Fruit fly (Drosophila melanogaster) whole organism, embryonic: ENCODE results near the gene CG7530.
A peak's percentile ranks its signal among the peaks of the same experiment; 100 is the strongest.

Experiments
- Aef1 ChIP-seq: fragments of 200-800 bp; sonication (Bioruptor generic); IDR thresholded peaks from 3 replicates; pipeline ENCODE4 v1.3.6; 2022; ENCODE audit warnings: missing biosample characterization, missing genetic modification characterization
- CG10147 ChIP-seq: fragments of 200-800 bp; sonication (Bioruptor generic); optimal IDR thresholded peaks from 2 replicates; lab custom pipeline; 2019; ENCODE audit warnings: missing biosample characterization, mild to moderate bottlenecking, missing genetic modification characterization, moderate library complexity
- CG10543 ChIP-seq: fragments of 200-800 bp; sonication (Bioruptor generic); optimal IDR thresholded peaks from 3 replicates; lab custom pipeline; 2017; ENCODE audit warnings: missing biosample characterization, mild to moderate bottlenecking, missing genetic modification characterization, moderate library complexity
- CG12071 ChIP-seq: fragments of 200-800 bp; sonication (Bioruptor generic); optimal IDR thresholded peaks from 3 replicates; lab custom pipeline; 2018; ENCODE audit warnings: missing biosample characterization, mild to moderate bottlenecking, missing genetic modification characterization
- CG12155 ChIP-seq: fragments of 200-800 bp; sonication (Bioruptor generic); optimal IDR thresholded peaks from 3 replicates; lab custom pipeline; 2016; ENCODE audit warnings: missing biosample characterization, missing genetic modification characterization
- CG1529 ChIP-seq: fragments of 200-800 bp; sonication (Bioruptor generic); optimal IDR thresholded peaks from 3 replicates; lab custom pipeline; 2018; ENCODE audit warnings: missing biosample characterization, missing genetic modification characterization
- CG16779 ChIP-seq: fragments of 200-800 bp; sonication (Bioruptor generic); IDR thresholded peaks from 2 replicates; pipeline ENCODE4 v1.3.6; 2022; ENCODE audit warnings: missing biosample characterization, missing genetic modification characterization
- CG2712 ChIP-seq: fragments of 200-800 bp; optimal IDR thresholded peaks from 3 replicates; lab custom pipeline; 2019; ENCODE audit warnings: missing biosample characterization, mild to moderate bottlenecking, missing genetic modification characterization, moderate library complexity
- CG2875 ChIP-seq: fragments of 200-800 bp; sonication (Bioruptor generic); optimal IDR thresholded peaks from 2 replicates; lab custom pipeline; 2017; ENCODE audit warnings: missing biosample characterization, mild to moderate bottlenecking, missing genetic modification characterization, missing genetic modification reagents
- CG33557 ChIP-seq: fragments of 200-800 bp; sonication (Bioruptor generic); optimal IDR thresholded peaks from 2 replicates; lab custom pipeline; 2019; ENCODE audit warnings: missing biosample characterization, mild to moderate bottlenecking, missing genetic modification characterization, moderate library complexity
- CG34376 ChIP-seq: fragments of 200-800 bp; sonication (Bioruptor generic); optimal IDR thresholded peaks from 2 replicates; lab custom pipeline; 2018; ENCODE audit warnings: missing biosample characterization, mild to moderate bottlenecking, missing genetic modification characterization
- CG34422 ChIP-seq: fragments of 200-800 bp; sonication (Bioruptor generic); IDR thresholded peaks from 3 replicates; pipeline ENCODE4 v1.3.6; 2022; ENCODE audit warnings: missing biosample characterization, missing genetic modification characterization
- CG6254 ChIP-seq: fragments of 200-800 bp; sonication (Bioruptor generic); optimal IDR thresholded peaks from 3 replicates; lab custom pipeline; 2017; ENCODE audit warnings: mild to moderate bottlenecking, missing biosample characterization, missing genetic modification reagents, missing genetic modification characterization
- CG6654 ChIP-seq: fragments of 200-800 bp; sonication (Bioruptor generic); optimal IDR thresholded peaks from 2 replicates; lab custom pipeline; 2017; ENCODE audit warnings: missing biosample characterization, mild to moderate bottlenecking, missing genetic modification characterization
- CG6683 ChIP-seq: fragments of 200-800 bp; sonication (Bioruptor generic); optimal IDR thresholded peaks from 2 replicates; lab custom pipeline; 2017; ENCODE audit warnings: missing biosample characterization, mild to moderate bottlenecking, missing genetic modification characterization, missing genetic modification reagents
- CG7271 ChIP-seq: fragments of 200-800 bp; sonication (Bioruptor generic); optimal IDR thresholded peaks from 2 replicates; lab custom pipeline; 2018; ENCODE audit warnings: missing biosample characterization, mild to moderate bottlenecking, missing genetic modification characterization, moderate library complexity
- CG8290 ChIP-seq, 3 experiments: fragments of 200-800 bp; sonication (Bioruptor generic); optimal IDR thresholded peaks; 2 replicates each; lab custom pipeline; 2016 to 2019; ENCODE audit warnings: missing biosample characterization in 3 of 3, missing genetic modification characterization in 3 of 3, mild to moderate bottlenecking in 2 of 3, moderate library complexity in 1 of 3
- CG8359 ChIP-seq: fragments of 200-800 bp; sonication (Bioruptor generic); optimal IDR thresholded peaks from 2 replicates; lab custom pipeline; 2017; ENCODE audit warnings: missing biosample characterization, mild to moderate bottlenecking, missing genetic modification characterization, borderline replicate concordance
- CHES-1-like ChIP-seq: fragments of 200-800 bp; sonication (Bioruptor generic); optimal IDR thresholded peaks from 2 replicates; lab custom pipeline; 2016; ENCODE audit warnings: missing biosample characterization, missing genetic modification characterization
- H2.0 ChIP-seq: fragments of 200-800 bp; sonication (Bioruptor generic); IDR thresholded peaks from 2 replicates; pipeline ENCODE4 v1.3.6; 2022; ENCODE audit warnings: missing biosample characterization, missing genetic modification characterization
- HmgZ ChIP-seq: fragments of 200-800 bp; sonication (Bioruptor generic); optimal IDR thresholded peaks from 2 replicates; lab custom pipeline; 2018; ENCODE audit warnings: missing biosample characterization, mild to moderate bottlenecking, missing genetic modification characterization
- MBD-R2 ChIP-seq: fragments of 200-800 bp; sonication (Bioruptor generic); IDR thresholded peaks from 2 replicates; pipeline ENCODE4 v1.3.6; 2022; ENCODE audit warnings: missing biosample characterization, missing genetic modification characterization
- Optix ChIP-seq: fragments of 200-800 bp; sonication (Bioruptor generic); IDR thresholded peaks from 3 replicates; pipeline ENCODE4 v1.3.6; 2022; ENCODE audit warnings: missing biosample characterization, missing genetic modification characterization
- Sox102F ChIP-seq: fragments of 200-800 bp; sonication (Bioruptor generic); optimal IDR thresholded peaks from 2 replicates; lab custom pipeline; 2018; ENCODE audit warnings: missing biosample characterization, mild to moderate bottlenecking, missing genetic modification characterization, moderate library complexity
- Stat92E ChIP-seq, 3 experiments: fragments of >200 bp in 2 of 3; fragments of 200-800 bp in 1 of 3; sonication (Bioruptor generic) in 1 of 3; optimal IDR thresholded peaks; 2 replicates each; lab custom pipeline; 2017 to 2019; ENCODE audit warnings: missing biosample characterization in 3 of 3, missing genetic modification characterization in 3 of 3, mild to moderate bottlenecking in 1 of 3, moderate library complexity in 1 of 3
- Tbp ChIP-seq: fragments of >200 bp; optimal IDR thresholded peaks from 2 replicates; lab custom pipeline; 2018; ENCODE audit warnings: missing biosample characterization, missing genetic modification characterization
- Usf ChIP-seq: fragments of 200-800 bp; sonication (Bioruptor generic); optimal IDR thresholded peaks from 2 replicates; lab custom pipeline; 2017; ENCODE audit warnings: missing genotype, missing biosample characterization, missing genetic modification characterization
- Xrp1 ChIP-seq: fragments of 200-800 bp; sonication (Bioruptor generic); IDR thresholded peaks from 2 replicates; pipeline ENCODE4 v1.3.6; 2022; ENCODE audit warnings: missing biosample characterization, missing genetic modification characterization
- YL-1 ChIP-seq: fragments of 200-800 bp; sonication (Bioruptor generic); optimal IDR thresholded peaks from 3 replicates; lab custom pipeline; 2017; ENCODE audit warnings: missing biosample characterization, mild to moderate bottlenecking, missing genetic modification characterization
- aop ChIP-seq: fragments of 200-800 bp; sonication (Bioruptor generic); IDR thresholded peaks from 2 replicates; pipeline ENCODE4 v1.3.6; 2022; ENCODE audit warnings: missing biosample characterization, missing genetic modification characterization
- bbx ChIP-seq: fragments of 200-800 bp; sonication (Bioruptor generic); IDR thresholded peaks from 2 replicates; pipeline ENCODE4 v1.3.6; 2022; ENCODE audit warnings: missing biosample characterization, missing genetic modification characterization; ENCODE audit not compliant: partially characterized antibody
- br ChIP-seq: fragments of >200 bp; optimal IDR thresholded peaks from 2 replicates; lab custom pipeline; 2017
- cad ChIP-seq: fragments of >200 bp; optimal IDR thresholded peaks from 2 replicates; lab custom pipeline; 2017; ENCODE audit warnings: missing biosample characterization, missing genetic modification characterization
- cato ChIP-seq: fragments of 200-800 bp; sonication (Bioruptor generic); optimal IDR thresholded peaks from 2 replicates; lab custom pipeline; 2016; ENCODE audit warnings: missing biosample characterization, missing genetic modification characterization, borderline replicate concordance
- dmrt11E ChIP-seq: fragments of 200-800 bp; sonication (Bioruptor generic); optimal IDR thresholded peaks from 3 replicates; lab custom pipeline; 2018; ENCODE audit warnings: missing biosample characterization, mild to moderate bottlenecking, missing genetic modification characterization, moderate library complexity
- fd96Cb ChIP-seq: fragments of 200-800 bp; sonication (Bioruptor generic); optimal IDR thresholded peaks from 2 replicates; lab custom pipeline; 2018; ENCODE audit warnings: missing biosample characterization, mild to moderate bottlenecking, missing genetic modification characterization, moderate library complexity
- gcm ChIP-seq: fragments of 200-800 bp; sonication (Bioruptor generic); optimal IDR thresholded peaks from 2 replicates; lab custom pipeline; 2019; ENCODE audit warnings: missing biosample characterization, mild to moderate bottlenecking, missing genetic modification characterization, moderate library complexity
- her ChIP-seq: fragments of 200-800 bp; sonication (Bioruptor generic); optimal IDR thresholded peaks from 2 replicates; lab custom pipeline; 2016; ENCODE audit warnings: missing biosample characterization, missing genetic modification characterization
- jigr1 ChIP-seq: fragments of 200-800 bp; sonication (Bioruptor generic); IDR thresholded peaks from 3 replicates; pipeline ENCODE4 v1.3.6; 2022; ENCODE audit warnings: missing biosample characterization, missing genetic modification characterization
- lab ChIP-seq: fragments of 200-800 bp; sonication (Bioruptor generic); optimal IDR thresholded peaks from 3 replicates; lab custom pipeline; 2017; ENCODE audit warnings: missing biosample characterization, missing genetic modification characterization, mild to moderate bottlenecking, moderate library complexity, missing genetic modification reagents
- phol ChIP-seq: fragments of 200-800 bp; sonication (Bioruptor generic); optimal IDR thresholded peaks from 3 replicates; lab custom pipeline; 2018; ENCODE audit warnings: missing biosample characterization, mild to moderate bottlenecking, missing genetic modification characterization, moderate library complexity
- pzg ChIP-seq: fragments of 200-800 bp; sonication (Bioruptor generic); optimal IDR thresholded peaks from 3 replicates; lab custom pipeline; 2018; ENCODE audit warnings: missing biosample characterization, mild to moderate bottlenecking, missing genetic modification characterization, moderate library complexity
- scrt ChIP-seq: fragments of 200-800 bp; sonication (Bioruptor generic); optimal IDR thresholded peaks from 2 replicates; lab custom pipeline; 2018; ENCODE audit warnings: missing biosample characterization, mild to moderate bottlenecking, missing genetic modification characterization, moderate library complexity
- sim ChIP-seq: fragments of 200-800 bp; sonication (Bioruptor generic); IDR thresholded peaks from 2 replicates; pipeline ENCODE4 v1.3.6; 2022; ENCODE audit warnings: missing biosample characterization, missing genetic modification characterization
- sima ChIP-seq: fragments of 200-800 bp; sonication (Bioruptor generic); optimal IDR thresholded peaks from 2 replicates; lab custom pipeline; 2016; ENCODE audit warnings: missing biosample characterization, missing genetic modification characterization
- slbo ChIP-seq: fragments of 200-800 bp; sonication (Bioruptor generic); IDR thresholded peaks from 2 replicates; pipeline ENCODE4 v1.3.6; 2022; ENCODE audit warnings: missing biosample characterization, missing genetic modification characterization
- twi ChIP-seq: fragments of 200-800 bp; optimal IDR thresholded peaks from 2 replicates; lab custom pipeline; 2019; ENCODE audit warnings: missing biosample characterization, mild to moderate bottlenecking, missing genetic modification characterization, moderate library complexity
- wek ChIP-seq: fragments of 200-800 bp; sonication (Bioruptor generic); optimal IDR thresholded peaks from 3 replicates; lab custom pipeline; 2018; ENCODE audit warnings: missing biosample characterization, mild to moderate bottlenecking, missing genetic modification characterization, moderate library complexity
- z ChIP-seq: fragments of 200-800 bp; sonication (Bioruptor generic); IDR thresholded peaks from 3 replicates; pipeline ENCODE4 v1.3.6; 2022; ENCODE audit warnings: missing biosample characterization, missing genetic modification characterization

Gene CG7530

DNA sequence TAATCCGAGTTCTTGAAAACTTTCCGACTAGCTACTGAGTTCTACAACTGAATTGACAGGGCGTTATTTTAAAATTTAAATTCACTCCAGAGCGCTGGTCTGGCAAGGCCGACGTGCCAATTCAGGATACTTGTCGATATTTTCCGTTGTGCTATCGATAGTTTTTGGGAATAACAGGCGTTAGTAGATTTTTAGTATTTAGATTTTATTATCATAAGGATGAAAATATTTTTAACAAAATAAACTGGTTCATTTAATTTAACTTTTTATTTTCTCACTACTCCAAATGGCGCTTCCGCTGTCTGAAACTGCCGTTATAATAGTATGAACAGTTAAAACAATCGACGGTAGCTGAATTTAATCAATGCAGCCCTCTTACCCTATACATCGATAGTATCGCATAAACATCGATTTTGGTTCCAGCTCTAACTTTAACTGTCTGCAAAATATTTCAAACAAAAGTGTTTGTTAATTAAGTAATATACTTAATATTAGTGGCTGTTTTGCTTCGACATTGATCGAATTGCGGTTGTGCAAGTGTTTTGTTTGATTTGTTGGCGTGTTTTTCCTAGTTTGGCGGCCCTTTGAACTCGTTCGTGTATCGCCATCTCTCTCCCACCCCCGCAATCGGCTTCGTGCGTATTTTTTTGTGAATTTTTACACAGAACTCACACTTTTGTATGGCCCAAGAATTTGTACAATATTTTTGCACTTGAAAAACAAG lies 10.0 kb upstream of the CG7530 start, which contains the start of the genes eff and jvl (continued):
- TF ChIP-seq Tbp (GFP tag; lab: Kevin White, UChicago) = no peak
- TF ChIP-seq H2.0 (GFP tag; lab: Robert Waterston, UW) = no peak
- TF ChIP-seq z (GFP tag; lab: Robert Waterston, UW) = no peak
- TF ChIP-seq jigr1 = no peak
- TF ChIP-seq Aef1 = peak; percentile 37; the same call in 1 of the 3 replicates
- TF ChIP-seq scrt = no peak
- peak; percentile 93 for TF ChIP-seq bbx
- no peak for TF ChIP-seq br (lab: Kevin White, UChicago)
- no peak for TF ChIP-seq CG34376 (GFP tag; lab: Kevin White, UChicago)
- TF ChIP-seq MBD-R2 (GFP tag; lab: Robert Waterston, UW) = peak; percentile 55
- no peak for TF ChIP-seq sima (GFP tag; lab: Kevin White, UChicago)
- no peak for TF ChIP-seq CG7271 (tag; lab: Kevin White, UChicago)
- peak; percentile 76 for TF ChIP-seq slbo (GFP tag; lab: Robert Waterston, UW)
- TF ChIP-seq cato (GFP tag; lab: Kevin White, UChicago) = no peak
- no peak for TF ChIP-seq Stat92E (GFP tag; optimal IDR thresholded peaks at IDR 0.05; lab: Kevin White, UChicago)
- TF ChIP-seq CG12155 (GFP tag; lab: Kevin White, UChicago) = no peak
- TF ChIP-seq CG8290 (GFP tag; optimal IDR thresholded peaks at IDR 0.05; lab: Kevin White, UChicago) = peak; percentile 15
- peak in 1 of 2 experiments; percentile 55 for TF ChIP-seq CG8290 (tag; optimal IDR thresholded peaks at IDR 0.05; lab: Kevin White, UChicago)
- TF ChIP-seq twi (tag; lab: Kevin White, UChicago) = no peak
- peak; percentile 20 for TF ChIP-seq CG10147 (GFP tag; lab: Kevin White, UChicago)
- peak; percentile 62 for TF ChIP-seq pzg (GFP tag; lab: Kevin White, UChicago)
- no peak for TF ChIP-seq fd96Cb
- no peak for TF ChIP-seq CG6683 (GFP tag; lab: Kevin White, UChicago)
- no peak for TF ChIP-seq CHES-1-like (GFP tag; lab: Kevin White, UChicago)
- peak; percentile 62 for TF ChIP-seq CG2712 (tag; lab: Kevin White, UChicago)
- TF ChIP-seq CG34422 (GFP tag; lab: Robert Waterston, UW) = peak; percentile 15; the same call in 1 of the 3 replicates
- no peak for TF ChIP-seq CG33557 (GFP tag; lab: Kevin White, UChicago)
- no peak for TF ChIP-seq CG1529
- TF ChIP-seq HmgZ (tag; lab: Kevin White, UChicago) = no peak
- TF ChIP-seq CG2875 = no peak
- TF ChIP-seq her (GFP tag; lab: Kevin White, UChicago) = no peak
- no peak for TF ChIP-seq wek (GFP tag; lab: Kevin White, UChicago)
- no peak for TF ChIP-seq Optix (GFP tag; lab: Robert Waterston, UW)
- peak; percentile 21 for TF ChIP-seq phol (tag; lab: Kevin White, UChicago)
- no peak for TF ChIP-seq cad (GFP tag; lab: Kevin White, UChicago)
- TF ChIP-seq Usf = no peak
- no peak for TF ChIP-seq lab
- no peak for TF ChIP-seq dmrt11E (tag; lab: Kevin White, UChicago)
- TF ChIP-seq Xrp1 (GFP tag; lab: Robert Waterston, UW) = peak; percentile 45; the same call in 1 of the 2 replicates
- TF ChIP-seq CG6654 (GFP tag; lab: Kevin White, UChicago) = no peak
- no peak for TF ChIP-seq CG8359 (GFP tag; lab: Kevin White, UChicago)
- TF ChIP-seq CG16779 (GFP tag; lab: Robert Waterston, UW) = no peak
- TF ChIP-seq aop (GFP tag; lab: Robert Waterston, UW) = no peak
- peak; percentile 40 for TF ChIP-seq Sox102F (GFP tag; lab: Kevin White, UChicago)
- no peak for TF ChIP-seq sim
- TF ChIP-seq gcm (GFP tag; lab: Kevin White, UChicago) = no peak
- no peak for TF ChIP-seq CG6254
- no peak for TF ChIP-seq CG12071
- no peak for TF ChIP-seq CG10543 (GFP tag; lab: Kevin White, UChicago)
- no peak for TF ChIP-seq YL-1
